Worm (Caenorhabditis elegans) whole organism, mixed stage, embryonic: ENCODE measurements around the gene npp-26.
A peak's percentile ranks its signal among the peaks of the same experiment; 100 is the strongest.

Experiments used
- M03D4.4 ChIP-seq: sonication (generic microtip); optimal IDR thresholded peaks from 2 replicates; lab custom pipeline; 2017; ENCODE audit warnings: mild to moderate bottlenecking, missing genetic modification characterization, missing compliant biosample characterization
- bed-3 ChIP-seq: fragments of 200-800 bp; sonication (Bioruptor generic); optimal IDR thresholded peaks from 3 replicates; lab custom pipeline; 2018; ENCODE audit warnings: mild to moderate bottlenecking, missing genetic modification characterization, moderate library complexity, missing compliant biosample characterization
- blmp-1 ChIP-seq: fragments of 150-350 bp; optimal IDR thresholded peaks from 2 replicates; lab custom pipeline; 2014; ENCODE audit warnings: missing biosample characterization, missing genetic modification characterization
- ceh-39 ChIP-seq: fragments of 150-350 bp; optimal IDR thresholded peaks from 2 replicates; lab custom pipeline; 2014; ENCODE audit warnings: missing biosample characterization, missing genetic modification characterization
- ceh-43 ChIP-seq: fragments of 200-800 bp; sonication (Bioruptor generic); optimal IDR thresholded peaks from 2 replicates; lab custom pipeline; 2018; ENCODE audit warnings: mild to moderate bottlenecking, missing genetic modification characterization, moderate library complexity, missing compliant biosample characterization
- ceh-83 ChIP-seq: fragments of 200-800 bp; sonication (Bioruptor generic); optimal IDR thresholded peaks from 2 replicates; lab custom pipeline; 2018; ENCODE audit warnings: mild to moderate bottlenecking, missing genetic modification characterization, missing compliant biosample characterization
- ces-1 ChIP-seq: fragments of 150-350 bp; optimal IDR thresholded peaks from 2 replicates; lab custom pipeline; 2014; ENCODE audit warnings: missing biosample characterization, missing genetic modification reagents, missing genetic modification characterization
- cnd-1 ChIP-seq: fragments of 200-800 bp; sonication (Bioruptor generic); optimal IDR thresholded peaks from 2 replicates; lab custom pipeline; 2018; ENCODE audit warnings: mild to moderate bottlenecking, missing genetic modification characterization, missing compliant biosample characterization
- drap-1 ChIP-seq: fragments of 200-800 bp; sonication (Bioruptor generic); optimal IDR thresholded peaks from 3 replicates; lab custom pipeline; 2018; ENCODE audit warnings: mild to moderate bottlenecking, missing genetic modification characterization, missing compliant biosample characterization
- elt-1 ChIP-seq: sonication (generic microtip); optimal IDR thresholded peaks from 2 replicates; lab custom pipeline; 2017; ENCODE audit warnings: missing genetic modification characterization, mild to moderate bottlenecking, missing compliant biosample characterization, antibody characterized with exemption, moderate library complexity, borderline replicate concordance; ENCODE audit not compliant: insufficient read depth
- elt-3 ChIP-seq: fragments of 150-350 bp; optimal IDR thresholded peaks from 2 replicates; lab custom pipeline; 2014; ENCODE audit warnings: missing biosample characterization, missing genetic modification characterization
- flh-1 ChIP-seq: fragments of 200-800 bp; sonication (Bioruptor generic); optimal IDR thresholded peaks from 2 replicates; lab custom pipeline; 2018; ENCODE audit warnings: mild to moderate bottlenecking, missing genetic modification characterization, moderate library complexity, missing compliant biosample characterization
- ham-2 ChIP-seq: fragments of 200-800 bp; sonication (Bioruptor generic); optimal IDR thresholded peaks from 2 replicates; lab custom pipeline; 2018; ENCODE audit warnings: mild to moderate bottlenecking, missing genetic modification characterization, missing compliant biosample characterization
- hlh-1 ChIP-seq: fragments of 150-350 bp; optimal IDR thresholded peaks from 2 replicates; lab custom pipeline; 2014; ENCODE audit warnings: missing biosample characterization, missing genetic modification reagents, missing genetic modification characterization
- lin-13 ChIP-seq: fragments of 150-350 bp; optimal IDR thresholded peaks from 2 replicates; lab custom pipeline; 2014; ENCODE audit warnings: missing biosample characterization, missing genetic modification characterization
- lin-32 ChIP-seq: fragments of 200-800 bp; sonication (Bioruptor generic); optimal IDR thresholded peaks from 2 replicates; lab custom pipeline; 2018; ENCODE audit warnings: mild to moderate bottlenecking, missing genetic modification characterization, missing compliant biosample characterization
- lsy-2 ChIP-seq: fragments of 150-350 bp; optimal IDR thresholded peaks from 2 replicates; lab custom pipeline; 2014; ENCODE audit warnings: missing biosample characterization, missing genetic modification characterization
- mab-5 ChIP-seq: fragments of 150-350 bp; optimal IDR thresholded peaks from 2 replicates; lab custom pipeline; 2014; ENCODE audit warnings: missing biosample characterization, missing genetic modification characterization
- mep-1 ChIP-seq: fragments of 150-350 bp; optimal IDR thresholded peaks from 2 replicates; lab custom pipeline; 2017; ENCODE audit warnings: missing biosample characterization, missing genetic modification reagents, missing genetic modification characterization, inconsistent platforms
- mls-2 ChIP-seq: sonication (generic microtip); optimal IDR thresholded peaks from 2 replicates; lab custom pipeline; 2016; ENCODE audit warnings: mild to moderate bottlenecking, missing genetic modification characterization, moderate library complexity, missing compliant biosample characterization
- nhr-12 ChIP-seq: fragments of 150-350 bp; optimal IDR thresholded peaks from 2 replicates; lab custom pipeline; 2014; ENCODE audit warnings: missing biosample characterization, missing genetic modification characterization
- nhr-2 ChIP-seq: fragments of 150-350 bp; optimal IDR thresholded peaks from 2 replicates; lab custom pipeline; 2014; ENCODE audit warnings: missing biosample characterization, missing genetic modification characterization
- nhr-237 ChIP-seq: fragments of 150-350 bp; optimal IDR thresholded peaks from 2 replicates; lab custom pipeline; 2014; ENCODE audit warnings: missing biosample characterization, missing genetic modification characterization
- nhr-28 ChIP-seq: fragments of 150-350 bp; optimal IDR thresholded peaks from 2 replicates; lab custom pipeline; 2014; ENCODE audit warnings: missing biosample characterization, missing genetic modification characterization
- nhr-76 ChIP-seq: sonication (generic microtip); optimal IDR thresholded peaks from 2 replicates; lab custom pipeline; 2017; ENCODE audit warnings: missing biosample characterization, missing genetic modification characterization
- pha-4 ChIP-seq: fragments of 150-350 bp; optimal IDR thresholded peaks from 2 replicates; lab custom pipeline; 2018; ENCODE audit warnings: missing biosample characterization, missing genetic modification reagents, missing genetic modification characterization
- sem-2 ChIP-seq: fragments of 200-800 bp; sonication (Bioruptor generic); optimal IDR thresholded peaks from 2 replicates; lab custom pipeline; 2018; ENCODE audit warnings: mild to moderate bottlenecking, missing genetic modification characterization, missing compliant biosample characterization
- snpc-4 ChIP-seq: fragments of 150-350 bp; optimal IDR thresholded peaks from 2 replicates; lab custom pipeline; 2014; ENCODE audit warnings: missing biosample characterization, missing genetic modification characterization
- sptf-1 ChIP-seq: sonication (generic microtip); optimal IDR thresholded peaks from 2 replicates; lab custom pipeline; 2017; ENCODE audit warnings: mild to moderate bottlenecking, missing genetic modification characterization, moderate library complexity, missing compliant biosample characterization
- tbx-8 ChIP-seq: fragments of 200-800 bp; sonication (Bioruptor generic); optimal IDR thresholded peaks from 2 replicates; lab custom pipeline; 2018; ENCODE audit warnings: mild to moderate bottlenecking, missing genetic modification characterization, moderate library complexity, missing compliant biosample characterization
- unc-120 ChIP-seq: sonication (generic microtip); optimal IDR thresholded peaks from 2 replicates; lab custom pipeline; 2017; ENCODE audit warnings: missing genetic modification characterization, missing compliant biosample characterization; ENCODE audit not compliant: poor library complexity, severe bottlenecking
- unc-39 ChIP-seq: fragments of 150-350 bp; optimal IDR thresholded peaks from 2 replicates; lab custom pipeline; 2014; ENCODE audit warnings: missing biosample characterization, missing genetic modification characterization
- unc-62 ChIP-seq: fragments of 150-350 bp; optimal IDR thresholded peaks from 2 replicates; lab custom pipeline; 2014; ENCODE audit warnings: missing biosample characterization, missing genetic modification reagents, missing genetic modification characterization
- zip-8 ChIP-seq: fragments of 150-350 bp; optimal IDR thresholded peaks from 2 replicates; lab custom pipeline; 2014; ENCODE audit warnings: missing biosample characterization, missing genetic modification characterization
- ztf-11 ChIP-seq: fragments of 150-350 bp; optimal IDR thresholded peaks from 2 replicates; lab custom pipeline; 2014; ENCODE audit warnings: missing biosample characterization, missing genetic modification characterization

Gene npp-26

ce11 chrIV:4745422-4745821, 19.1 kb upstream of the npp-26 start, which contains the start of gene timm-17B.1 (continued):
- TF ChIP-seq hlh-1 (tag; lab: Kevin White, UChicago) = no peak
- peak; percentile 68 for TF ChIP-seq lin-13
- no peak for TF ChIP-seq elt-3 (tag; lab: Kevin White, UChicago)
- TF ChIP-seq, all 35 proteins: peak for 6

- peak; percentile 30 for TF ChIP-seq hlh-1 (tag; lab: Kevin White, UChicago)
- TF ChIP-seq nhr-28 = no peak
These were observed 17.0 kb upstream of the npp-26 start, which contains the start of gene tctn-1 for ce11 chrIV:4747553-4747952. tctn-1 (minus strand) TSS chrIV:4747832.

DNA sequence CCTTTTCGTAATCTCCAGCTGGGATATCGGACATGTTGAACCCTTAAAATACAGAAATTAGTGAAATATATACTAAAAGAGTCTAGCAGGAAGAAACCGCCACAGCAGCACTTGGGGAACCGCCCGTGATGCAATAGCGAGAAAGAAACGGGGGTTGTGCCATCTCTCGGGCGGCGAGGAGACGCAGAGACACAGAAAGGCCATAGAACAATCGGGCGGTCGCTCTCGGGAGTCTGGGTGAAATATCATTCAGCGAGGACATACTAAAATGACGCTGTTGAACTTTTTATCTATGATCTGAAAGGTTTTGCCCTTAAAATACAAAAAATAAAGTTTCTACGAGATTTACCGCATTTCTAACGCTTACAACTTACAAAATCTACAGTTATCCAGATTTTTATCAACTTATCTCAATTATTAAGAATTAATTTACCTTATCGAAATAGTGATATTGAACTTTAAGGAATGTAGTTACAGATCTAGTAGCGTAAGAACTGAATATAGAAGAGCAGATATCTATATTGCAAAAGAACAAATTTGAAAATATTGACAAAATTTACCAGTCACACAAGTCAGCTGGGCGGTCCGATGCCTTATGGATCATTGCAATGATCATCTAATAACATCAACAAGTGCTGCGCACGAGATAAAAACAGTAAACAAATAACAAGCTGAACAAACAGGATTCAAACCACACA, 16.0 kb upstream of the npp-26 start, which contains the start of gene cyc-2.1:
Gene cyc-2.1 (minus strand): TSS at position 605 of the 698 bp plus-strand sequence.
- no peak for TF ChIP-seq nhr-28
- TF ChIP-seq pha-4 (tag; lab: Kevin White, UChicago) = peak; percentile 22
- peak; percentile 6 for TF ChIP-seq nhr-237 (tag; lab: Kevin White, UChicago)
- no peak for TF ChIP-seq elt-1 (tag; lab: Kevin White, UChicago)
- no peak for TF ChIP-seq unc-39
- TF ChIP-seq elt-3 (tag; lab: Kevin White, UChicago) = no peak
- no peak for TF ChIP-seq snpc-4 (tag; lab: Kevin White, UChicago)
- TF ChIP-seq ztf-11 (tag; lab: Kevin White, UChicago) = no peak
- peak; percentile 76 for TF ChIP-seq lsy-2
- TF ChIP-seq mls-2 (tag; lab: Kevin White, UChicago) = no peak
- TF ChIP-seq lin-32 (GFP tag; lab: Kevin White, UChicago) = no peak
- no peak for TF ChIP-seq nhr-12 (tag; lab: Kevin White, UChicago)
- no peak for TF ChIP-seq unc-62 (GFP tag; lab: Kevin White, UChicago)
- TF ChIP-seq hlh-1 (tag; lab: Kevin White, UChicago) = no peak
- TF ChIP-seq ceh-83 (GFP tag; lab: Kevin White, UChicago) = no peak
- peak; percentile 58 for TF ChIP-seq sptf-1 (tag; lab: Kevin White, UChicago)
- TF ChIP-seq lin-13 = no peak
- TF ChIP-seq nhr-2 = no peak
- no peak for TF ChIP-seq ceh-43 (GFP tag; lab: Kevin White, UChicago)
- TF ChIP-seq bed-3 (GFP tag; lab: Kevin White, UChicago) = no peak
- TF ChIP-seq tbx-8 (GFP tag; lab: Kevin White, UChicago) = no peak
- TF ChIP-seq ceh-39 (tag; lab: Kevin White, UChicago) = no peak
- peak; percentile 22 for TF ChIP-seq ces-1 (GFP tag; lab: Kevin White, UChicago)
- TF ChIP-seq drap-1 (GFP tag; lab: Kevin White, UChicago) = peak; percentile 33
- TF ChIP-seq mep-1 = peak; percentile 55
- peak; percentile 30 for TF ChIP-seq zip-8 (tag; lab: Kevin White, UChicago)
- peak; percentile 4 for TF ChIP-seq flh-1 (GFP tag; lab: Kevin White, UChicago)
- peak; percentile 31 for TF ChIP-seq M03D4.4 (tag; lab: Kevin White, UChicago)
- TF ChIP-seq cnd-1 (tag; lab: Kevin White, UChicago) = no peak
- TF ChIP-seq unc-120 (tag; lab: Kevin White, UChicago) = no peak
- no peak for TF ChIP-seq nhr-76
- TF ChIP-seq ham-2 (GFP tag; lab: Kevin White, UChicago) = no peak
- no peak for TF ChIP-seq mab-5 (tag; lab: Kevin White, UChicago)
- no peak for TF ChIP-seq sem-2
- TF ChIP-seq blmp-1 (tag; lab: Kevin White, UChicago) = no peak
- TF ChIP-seq, all 35 proteins: peak for 10

DNA sequence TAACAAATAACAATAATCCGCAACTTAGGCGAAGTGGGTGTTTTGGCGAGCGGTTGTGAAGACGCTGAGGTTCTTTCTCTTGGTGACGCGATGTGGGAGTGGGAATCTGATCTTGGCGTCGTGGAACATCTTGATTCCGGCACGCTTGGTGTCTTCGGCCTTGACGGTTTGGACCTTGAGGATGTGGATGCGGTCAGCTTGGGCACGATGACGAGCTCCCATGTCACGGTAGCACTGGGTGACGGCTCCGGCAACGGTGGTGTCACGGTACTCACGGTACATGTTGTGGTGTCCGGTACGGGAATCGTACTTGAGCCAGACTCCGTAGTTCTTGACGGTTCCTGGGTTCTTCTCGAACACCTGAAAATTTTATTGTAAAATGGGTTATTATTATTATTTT, 15.4 kb upstream of the npp-26 start:
- TF ChIP-seq zip-8 (tag; lab: Kevin White, UChicago) = no peak
